Worm (Caenorhabditis elegans) whole organism, L2 larva: Measurements from ENCODE around the gene gst-38.

Experiments
- F13H6.1 ChIP-seq: sonication (generic microtip); optimal IDR thresholded peaks from 2 replicates; lab custom pipeline; 2016; ENCODE audit warnings: missing genetic modification characterization, missing compliant biosample characterization
- lin-11 ChIP-seq: fragments of 150-350 bp; sonication (generic microtip); optimal IDR thresholded peaks from 2 replicates; lab custom pipeline; 2014; ENCODE audit warnings: missing biosample characterization, missing genetic modification characterization, inconsistent platforms, mixed read lengths
- nhr-11 ChIP-seq: fragments of 150-350 bp; optimal IDR thresholded peaks from 2 replicates; lab custom pipeline; 2014; ENCODE audit warnings: missing biosample characterization, missing genetic modification characterization
- nhr-12 ChIP-seq: fragments of 150-350 bp; optimal IDR thresholded peaks from 2 replicates; lab custom pipeline; 2014; ENCODE audit warnings: missing biosample characterization, missing genetic modification characterization
- ztf-11 ChIP-seq: sonication (generic microtip); optimal IDR thresholded peaks from 2 replicates; lab custom pipeline; 2017; ENCODE audit warnings: missing biosample characterization, missing genetic modification characterization

ce11 chrV:15890115-15890514 lies 25.8 kb downstream of the gst-38 start:
- TF ChIP-seq ztf-11 (no peak), nhr-11 (tag; lab: Kevin White, UChicago) (no peak), F13H6.1 (tag; lab: Kevin White, UChicago) (no peak), lin-11 (tag; lab: Kevin White, UChicago) (no peak), nhr-12 (no peak)
